Worm (Caenorhabditis elegans): ENCODE data around the gene F08G2.7.
A peak's percentile ranks its signal among the peaks of the same experiment; 100 is the strongest.

The F08G2.7 gene

DNA sequence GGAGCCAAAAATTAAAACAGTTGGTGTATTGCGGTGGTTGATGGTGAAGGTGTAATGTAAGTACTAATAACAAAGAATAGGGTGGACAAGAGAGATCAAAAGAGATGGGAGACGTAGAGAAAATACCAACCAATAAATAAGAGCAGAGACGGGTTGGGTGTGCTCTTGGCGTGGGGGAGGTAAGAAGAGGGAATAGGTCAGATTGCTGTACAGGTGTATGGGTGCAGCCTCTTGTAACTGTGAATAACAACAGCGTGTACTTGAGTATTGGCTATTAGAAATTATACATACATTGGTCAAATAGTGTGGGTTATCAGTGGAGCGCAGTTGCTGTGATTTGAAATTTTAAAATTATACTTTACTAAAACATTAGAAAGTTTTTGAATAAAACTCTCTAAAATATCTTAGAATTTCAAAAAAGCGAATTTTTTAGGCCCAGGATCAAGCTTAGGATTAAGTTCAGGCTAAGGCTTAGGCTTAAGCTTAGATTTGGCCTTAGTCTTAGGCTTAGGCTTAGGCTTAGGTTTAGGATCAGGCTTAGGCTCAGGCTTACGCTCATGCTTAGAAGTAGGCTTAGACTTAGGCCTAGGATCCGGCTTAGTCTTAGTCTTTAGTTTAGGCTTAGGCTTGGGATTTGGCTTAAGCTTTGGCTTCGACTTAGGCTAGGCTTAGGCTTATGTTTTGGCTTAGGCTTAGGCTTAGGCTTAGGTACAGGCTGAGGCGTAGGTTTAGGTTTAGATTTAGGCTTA lies at the start of gene F08G2.7:
F08G2.7 (minus strand) TSS at position 51 of the 749 bp plus-strand sequence.
- no peak for TF ChIP-seq ama-1 (optimal IDR thresholded peaks at IDR 0.05)
- no peak for TF ChIP-seq nhr-28 (tag; optimal IDR thresholded peaks at IDR 0.05)
- TF ChIP-seq ztf-11 (tag; optimal IDR thresholded peaks at IDR 0.05), result no peak
- TF ChIP-seq nhr-12 (tag; optimal IDR thresholded peaks at IDR 0.05), result no peak

DNA sequence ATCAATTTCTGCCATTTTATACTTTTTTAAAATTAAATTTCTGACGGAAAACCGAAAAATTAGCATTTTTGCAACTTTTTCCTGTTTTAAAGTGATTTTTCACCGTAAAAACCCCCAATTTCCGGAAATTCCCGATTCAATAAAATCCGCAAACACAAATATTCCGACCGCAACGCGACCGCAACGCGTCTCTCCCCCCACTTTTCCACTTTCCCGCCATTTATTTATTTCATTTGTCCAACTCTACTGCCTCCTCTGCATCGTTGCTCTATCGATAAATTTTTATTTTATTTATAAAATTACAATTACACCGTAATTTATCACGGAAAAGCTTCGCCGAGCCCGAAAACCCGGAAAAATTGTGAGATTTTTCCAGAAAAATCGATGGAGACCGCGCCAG lies 47.3 kb upstream of the F08G2.7 start, which contains the start of gene mcd-1:
mcd-1 (plus strand) TSS at position 267 of the 400 bp plus-strand sequence.
- TF ChIP-seq pha-4 (tag; optimal IDR thresholded peaks at IDR 0.05) (peak; percentile 89), ceh-9 (tag; optimal IDR thresholded peaks at IDR 0.05) (no peak), zag-1 (tag; optimal IDR thresholded peaks at IDR 0.05) (no peak), lin-15B (tag; optimal IDR thresholded peaks at IDR 0.05) (peak; percentile 89), snpc-4 (tag; optimal IDR thresholded peaks at IDR 0.05) (peak; percentile 25), nhr-23 (tag; optimal IDR thresholded peaks at IDR 0.05) (peak; percentile 32), mml-1 (tag; optimal IDR thresholded peaks at IDR 0.05) (no peak), elt-2 (tag; optimal IDR thresholded peaks at IDR 0.05) (peak; percentile 17), lin-39 (tag; optimal IDR thresholded peaks at IDR 0.05) (peak; percentile 68), hmg-11 (tag; optimal IDR thresholded peaks at IDR 0.05) (peak; percentile 28), nhr-77 (tag; optimal IDR thresholded peaks at IDR 0.05) (peak; percentile 28), ceh-28 (tag; optimal IDR thresholded peaks at IDR 0.05) (peak; percentile 27), nfya-1 (tag; optimal IDR thresholded peaks at IDR 0.05; ENCODE audit: insufficient read depth) (peak; percentile 80)

ce11 chrII:13886431-13886830 lies 45.5 kb upstream of the F08G2.7 start:
- no peak for TF ChIP-seq jun-1 (tag; optimal IDR thresholded peaks at IDR 0.05)

- TF ChIP-seq unc-62 (GFP tag; optimal IDR thresholded peaks at IDR 0.05), result no peak
- no peak for TF ChIP-seq hmg-11 (tag; optimal IDR thresholded peaks at IDR 0.05)
- no peak for TF ChIP-seq ztf-4 (tag; optimal IDR thresholded peaks at IDR 0.05)
- no peak for TF ChIP-seq tbx-2 (tag; optimal IDR thresholded peaks at IDR 0.05)
- TF ChIP-seq nhr-237 (tag; optimal IDR thresholded peaks at IDR 0.05), result no peak
- no peak for TF ChIP-seq ceh-82 (tag; optimal IDR thresholded peaks at IDR 0.05)
- TF ChIP-seq daf-12 (tag; optimal IDR thresholded peaks at IDR 0.05), result no peak
- TF ChIP-seq lin-39 (tag; optimal IDR thresholded peaks at IDR 0.05), result no peak
- no peak for TF ChIP-seq lin-15B (tag; optimal IDR thresholded peaks at IDR 0.05)
These were observed 41.4 kb upstream of the F08G2.7 start, which contains the start of gene hda-10 for ce11 chrII:13882405-13882804. Gene hda-10, plus strand, starts transcription at chrII:13882705.

ce11 chrII:13879589-13879988 lies 38.6 kb upstream of the F08G2.7 start:
- no peak for TF ChIP-seq lsy-12 (tag; optimal IDR thresholded peaks at IDR 0.05)

ce11 chrII:13877994-13878393 lies 37.0 kb upstream of the F08G2.7 start:
- TF ChIP-seq lin-39 (tag; optimal IDR thresholded peaks at IDR 0.05) (no peak), elt-1 (tag; optimal IDR thresholded peaks at IDR 0.05) (no peak), ceh-28 (tag; optimal IDR thresholded peaks at IDR 0.05) (no peak), unc-39 (tag; optimal IDR thresholded peaks at IDR 0.05) (no peak), nhr-12 (tag; optimal IDR thresholded peaks at IDR 0.05) (no peak), nhr-77 (tag; optimal IDR thresholded peaks at IDR 0.05) (no peak), skn-1 (tag; optimal IDR thresholded peaks at IDR 0.05) (no peak)

DNA sequence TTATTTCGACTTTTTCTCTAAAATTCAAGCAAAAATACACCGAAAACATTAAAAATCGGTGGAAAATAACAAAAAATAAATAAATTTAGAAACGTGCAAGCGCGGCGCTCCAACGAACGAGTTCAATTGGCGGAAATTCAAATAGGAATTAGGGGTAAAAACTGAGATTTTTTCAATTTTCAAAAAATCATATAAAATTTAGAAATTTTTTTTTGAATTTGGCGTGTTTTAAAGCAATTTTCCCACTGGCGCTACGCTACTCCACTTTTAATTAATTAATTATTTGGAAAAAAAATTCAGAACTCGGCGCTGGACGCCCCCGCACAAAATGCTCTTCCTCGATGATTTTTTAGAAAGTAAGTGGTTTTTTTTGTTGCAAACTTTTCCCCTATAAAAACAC lies 34.8 kb upstream of the F08G2.7 start, which contains the start of gene ing-3:
ing-3 (plus strand) TSS at position 301 of the 400 bp plus-strand sequence.
- no peak for TF ChIP-seq ceh-16 (tag; optimal IDR thresholded peaks at IDR 0.05)
- no peak for TF ChIP-seq ceh-28 (tag; optimal IDR thresholded peaks at IDR 0.05)
- no peak for TF ChIP-seq lin-15B (tag; optimal IDR thresholded peaks at IDR 0.05)
